Worm (Caenorhabditis elegans): ENCODE measurements around the gene R02F11.10.
A peak's percentile ranks its signal among the peaks of the same experiment; 100 is the strongest.

Gene R02F11.10

ce11 chrV:4823683-4824391 is 34.9 kb downstream of the R02F11.10 start (continued):
- TF ChIP-seq hlh-12 (tag; optimal IDR thresholded peaks at IDR 0.05) (no peak), repo-1 (tag; optimal IDR thresholded peaks at IDR 0.05) (peak; percentile 89), F39B2.1 (GFP tag; IDR thresholded peaks at IDR 0.05) (no peak), rpc-1 (optimal IDR thresholded peaks at IDR 0.05) (no peak), rpc-1 (tag; optimal IDR thresholded peaks at IDR 0.05) (no peak), Y56A3A.18 (GFP tag; IDR thresholded peaks at IDR 0.05) (peak; percentile 15; the same call in 1 of the 2 replicates), ama-1 (optimal IDR thresholded peaks at IDR 0.05) (peak; percentile 80), ama-1 (GFP tag; optimal IDR thresholded peaks at IDR 0.05) (peak; percentile 18 to 62), pbrm-1 (GFP tag; IDR thresholded peaks at IDR 0.05) (peak; percentile 48), egl-44 (GFP tag; IDR thresholded peaks at IDR 0.05) (no peak), rec-8 (tag; optimal IDR thresholded peaks at IDR 0.05) (peak; percentile 7 to 43), F23B12.7 (tag; optimal IDR thresholded peaks at IDR 0.05; ENCODE audit: insufficient read depth) (no peak), K11D2.4 (GFP tag; IDR thresholded peaks at IDR 0.05) (0 out of 2 replicates have a peak, but pooled peaks have one; percentile 31), nhr-179 (tag; optimal IDR thresholded peaks at IDR 0.05) (no peak), lag-1 (GFP tag; IDR thresholded peaks at IDR 0.05) (no peak), lin-35 (GFP tag; optimal IDR thresholded peaks at IDR 0.05) (peak in 1 of 3 experiments; percentile 3), nhr-120 (GFP tag; IDR thresholded peaks at IDR 0.05) (no peak), hlh-26 (GFP tag; conservative IDR thresholded peaks at IDR 0.05) (no peak), let-607 (tag; optimal IDR thresholded peaks at IDR 0.05) (peak in 1 of 2 experiments; percentile 60), F55B11.4 (tag; optimal IDR thresholded peaks at IDR 0.05; ENCODE audit: borderline replicate concordance, insufficient read depth) (no peak), tlf-1 (GFP tag; optimal IDR thresholded peaks at IDR 0.05) (peak; percentile 63), ceh-100 (GFP tag; IDR thresholded peaks at IDR 0.05) (no peak), ztf-3 (GFP tag; optimal IDR thresholded peaks at IDR 0.05) (peak; percentile 75), ekl-4 (GFP tag; IDR thresholded peaks at IDR 0.05) (peak; percentile 7; the same call in 1 of the 2 replicates), egl-18 (GFP tag; IDR thresholded peaks at IDR 0.05) (no peak), B0035.1 (tag; optimal IDR thresholded peaks at IDR 0.05) (no peak), ccch-3 (GFP tag; optimal IDR thresholded peaks at IDR 0.05) (peak; percentile 33), unc-130 (GFP tag; optimal IDR thresholded peaks at IDR 0.05) (peak; percentile 13), ceh-40 (GFP tag; IDR thresholded peaks at IDR 0.05) (0 out of 2 replicates have a peak, but pooled peaks have one; percentile 36), ZK185.1 (tag; optimal IDR thresholded peaks at IDR 0.05; ENCODE audit: poor library complexity, severe bottlenecking) (peak; percentile 68), F57A8.1 (GFP tag; optimal IDR thresholded peaks at IDR 0.05) (no peak), athp-1 (tag; optimal IDR thresholded peaks at IDR 0.05) (peak; percentile 91), nhr-27 (tag; optimal IDR thresholded peaks at IDR 0.05) (no peak), hmg-20 (GFP tag; IDR thresholded peaks at IDR 0.05) (no peak), F22D6.2 (tag; optimal IDR thresholded peaks at IDR 0.05) (no peak), snpc-1.1 (tag; optimal IDR thresholded peaks at IDR 0.05; ENCODE audit: insufficient read depth) (no peak), die-1 (tag; optimal IDR thresholded peaks at IDR 0.05) (peak; percentile 43), tbx-9 (tag; optimal IDR thresholded peaks at IDR 0.05; ENCODE audit: borderline replicate concordance) (peak; percentile 25), bed-1 (GFP tag; IDR thresholded peaks at IDR 0.05) (no peak), T07F8.4 (tag; optimal IDR thresholded peaks at IDR 0.05) (peak; percentile 30), madf-8 (GFP tag; conservative IDR thresholded peaks at IDR 0.05) (no peak), B0261.1 (tag; optimal IDR thresholded peaks at IDR 0.05) (peak; percentile 32), B0019.2 (GFP tag; conservative IDR thresholded peaks at IDR 0.05) (no peak), chd-7 (tag; optimal IDR thresholded peaks at IDR 0.05) (peak; percentile 69), cebp-2 (GFP tag; IDR thresholded peaks at IDR 0.05) (no peak), lin-40 (tag; optimal IDR thresholded peaks at IDR 0.05) (peak; percentile 66), ets-4 (GFP tag; optimal IDR thresholded peaks at IDR 0.05) (no peak)
